Worm (Caenorhabditis elegans) whole organism, L4 larva: Measurements from ENCODE around the gene clec-167.

ENCODE experiments used
- aly-2 ChIP-seq: sonication (generic microtip); optimal IDR thresholded peaks from 2 replicates; lab custom pipeline; 2018; ENCODE audit warnings: missing biosample characterization, missing genetic modification characterization
- ceh-28 ChIP-seq: fragments of 150-350 bp; optimal IDR thresholded peaks from 2 replicates; lab custom pipeline; 2014; ENCODE audit warnings: missing biosample characterization, missing genetic modification reagents, missing genetic modification characterization
- cey-2 ChIP-seq: sonication (generic microtip); optimal IDR thresholded peaks from 3 replicates; lab custom pipeline; 2017; ENCODE audit warnings: missing genetic modification characterization, mild to moderate bottlenecking, missing compliant biosample characterization, antibody characterized with exemption, borderline replicate concordance; ENCODE audit not compliant: insufficient read depth
- egl-27 ChIP-seq: sonication (generic microtip); optimal IDR thresholded peaks from 3 replicates; lab custom pipeline; 2017; ENCODE audit warnings: missing biosample characterization, missing genetic modification reagents, missing genetic modification characterization
- hlh-11 ChIP-seq: fragments of 200-800 bp; sonication (Bioruptor generic); optimal IDR thresholded peaks from 2 replicates; lab custom pipeline; 2018; ENCODE audit warnings: mild to moderate bottlenecking, missing genetic modification characterization, missing compliant biosample characterization
- lin-1 ChIP-seq: fragments of 200-800 bp; sonication (Bioruptor generic); IDR thresholded peaks from 2 replicates; pipeline ENCODE4 v1.3.6; 2022; ENCODE audit warnings: missing genetic modification reagents, missing genetic modification characterization, missing compliant biosample characterization
- mep-1 ChIP-seq: fragments of 150-350 bp; sonication (generic microtip); optimal IDR thresholded peaks from 3 replicates; lab custom pipeline; 2014; ENCODE audit warnings: missing biosample characterization, missing genetic modification characterization
- unc-130 ChIP-seq: sonication (generic microtip); optimal IDR thresholded peaks from 2 replicates; lab custom pipeline; 2016; ENCODE audit warnings: missing genetic modification reagents, missing genetic modification characterization, missing compliant biosample characterization
- unc-62 ChIP-seq, 3 experiments: fragments of 150-350 bp in 1 of 3; sonication (generic microtip); optimal IDR thresholded peaks in 2 of 3; peaks in 1 of 3; 1 replicate in 1 of 3; 2 replicates in 2 of 3; lab custom pipeline; 2014 to 2017; ENCODE audit warnings: missing biosample characterization in 3 of 3, missing genetic modification characterization in 3 of 3, missing genetic modification reagents in 3 of 3, missing genotype in 1 of 3
- zip-11 ChIP-seq: fragments of 200-800 bp; sonication (Bioruptor generic); IDR thresholded peaks from 2 replicates; pipeline ENCODE4 v1.3.6; 2022; ENCODE audit warnings: missing genetic modification characterization, missing compliant biosample characterization

ce11 chrIV:1209813-1210212 is 45.7 kb downstream of the clec-167 start:
- no peak for TF ChIP-seq zip-11 (GFP tag; lab: Robert Waterston, UW)
- no peak for TF ChIP-seq mep-1
- no peak for TF ChIP-seq egl-27 (tag; lab: Kevin White, UChicago)
- TF ChIP-seq aly-2: no peak
- no peak for TF ChIP-seq unc-130 (GFP tag; lab: Kevin White, UChicago)
- no peak for TF ChIP-seq cey-2 (tag; lab: Kevin White, UChicago)
- TF ChIP-seq ceh-28 (tag; lab: Kevin White, UChicago): no peak
- TF ChIP-seq unc-62 (GFP tag; optimal IDR thresholded peaks at IDR 0.05 in 1 of 2; lab: Kevin White, UChicago): no peak
- TF ChIP-seq unc-62 (tag; optimal IDR thresholded peaks at IDR 0.05; lab: Kevin White, UChicago): no peak
- no peak for TF ChIP-seq hlh-11 (tag; lab: Kevin White, UChicago)
- TF ChIP-seq lin-1 (GFP tag; lab: Robert Waterston, UW): no peak
